Worm (Caenorhabditis elegans) whole organism, L4/young adult: ENCODE measurements around the gene EGAP5.1.

Experiments
- dao-5 ChIP-seq: sonication (generic microtip); optimal IDR thresholded peaks from 2 replicates; lab custom pipeline; 2016; ENCODE audit warnings: missing genotype, missing genetic modification characterization, moderate library complexity, missing compliant biosample characterization
- him-1 ChIP-seq: sonication (generic microtip); optimal IDR thresholded peaks from 2 replicates; lab custom pipeline; 2016; ENCODE audit warnings: missing genotype, missing genetic modification reagents, missing genetic modification characterization, missing compliant biosample characterization

DNA sequence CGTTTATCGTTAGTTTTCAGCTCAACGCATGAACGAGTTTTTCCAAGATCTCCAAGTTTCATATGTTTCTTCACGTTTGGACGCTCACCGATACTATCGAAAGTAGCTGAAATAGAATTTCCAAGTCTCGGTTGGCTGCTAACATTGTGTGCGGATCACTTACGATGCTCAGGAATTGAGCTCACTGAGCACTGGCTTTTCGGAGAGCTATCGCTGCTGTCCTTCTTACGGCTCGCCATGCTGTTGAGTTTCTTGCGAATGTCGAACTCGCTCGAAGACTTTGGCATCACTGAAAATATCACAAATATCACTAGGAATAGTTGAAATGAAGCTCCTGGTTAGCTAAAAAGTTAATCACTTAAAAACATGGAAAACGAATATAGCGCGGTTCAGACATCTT, 11.0 kb upstream of the EGAP5.1 start:
- TF ChIP-seq him-1 (no peak), dao-5 (no peak)
